Fruit fly (Drosophila melanogaster): ENCODE results near the gene Pgant6.

The Pgant6 gene

DNA sequence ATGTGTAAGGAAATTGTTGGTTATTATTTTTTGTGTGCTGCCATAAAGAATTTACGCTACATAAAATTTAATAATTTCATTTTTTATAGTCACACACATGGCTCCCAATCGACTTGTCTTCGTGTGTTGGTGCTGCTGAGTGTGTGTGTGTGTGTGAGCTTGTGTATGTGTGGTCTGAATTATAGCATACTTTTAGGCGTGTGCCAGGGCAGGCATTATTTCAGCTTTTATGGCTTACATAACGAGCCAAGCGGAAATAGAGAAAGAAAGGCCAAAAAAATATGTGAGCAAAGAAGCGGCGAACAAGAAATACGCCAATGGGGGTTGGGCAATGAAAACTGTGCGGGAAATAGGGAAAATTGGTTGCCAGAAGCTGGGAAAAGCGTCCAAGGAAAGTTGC, 50.2 kb downstream of the Pgant6 start:
- no peak for TF ChIP-seq CG17801 (GFP tag; optimal IDR thresholded peaks at IDR 0.05; ENCODE audit: partially characterized antibody)

dm6 chr3L:2833652-2834051, 51.6 kb downstream of the Pgant6 start:
- TF ChIP-seq CG17801 (GFP tag; optimal IDR thresholded peaks at IDR 0.05; ENCODE audit: partially characterized antibody) = no peak

- no peak for TF ChIP-seq CG17801 (GFP tag; optimal IDR thresholded peaks at IDR 0.05; ENCODE audit: partially characterized antibody)
These were observed 52.9 kb downstream of the Pgant6 start for dm6 chr3L:2834980-2835379.
